Worm (Caenorhabditis elegans): ENCODE measurements around the gene best-23.

- no peak for TF ChIP-seq nhr-84 (tag; optimal IDR thresholded peaks at IDR 0.05)
- no peak for TF ChIP-seq swsn-7 (tag; optimal IDR thresholded peaks at IDR 0.05)
- no peak for TF ChIP-seq nhr-237 (tag; optimal IDR thresholded peaks at IDR 0.05)
- no peak for TF ChIP-seq nhr-76 (tag; optimal IDR thresholded peaks at IDR 0.05)
- TF ChIP-seq nhr-77 (tag; optimal IDR thresholded peaks at IDR 0.05) = no peak
- TF ChIP-seq sptf-1 (tag; optimal IDR thresholded peaks at IDR 0.05) = no peak
- no peak for TF ChIP-seq aha-1 (tag; optimal IDR thresholded peaks at IDR 0.05)
- no peak for TF ChIP-seq egl-27 (tag; optimal IDR thresholded peaks at IDR 0.05)
- TF ChIP-seq isw-1 (GFP tag; IDR thresholded peaks at IDR 0.05) = no peak
- TF ChIP-seq unc-86 (tag; optimal IDR thresholded peaks at IDR 0.05) = no peak
Observed at ce11 chrII:7863480-7864125, 43.8 kb downstream of the best-23 start.
